Fruit fly (Drosophila melanogaster): ENCODE measurements around the gene Cmpk.

Gene Cmpk

dm6 chr3R:26041417-26042101 is 13.7 kb downstream of the Cmpk start, which contains the start of gene gro (continued):
- TF ChIP-seq unc-4 (GFP tag; IDR thresholded peaks at IDR 0.05; ENCODE audit: partially characterized antibody), result peak; percentile 74
- TF ChIP-seq CG15696 (tag; optimal IDR thresholded peaks at IDR 0.05), result peak; percentile 51
- TF ChIP-seq zen (tag; optimal IDR thresholded peaks at IDR 0.05), result peak; percentile 72
- TF ChIP-seq Ptx1 (GFP tag; IDR thresholded peaks at IDR 0.05), result peak; percentile 75
- TF ChIP-seq CG18476 (GFP tag; optimal IDR thresholded peaks at IDR 0.05), result peak; percentile 73
- no peak for TF ChIP-seq tap (tag; optimal IDR thresholded peaks at IDR 0.05)
- TF ChIP-seq Adf1 (GFP tag; IDR thresholded peaks at IDR 0.05), result peak; percentile 5; the same call in 1 of the 2 replicates
- peak; percentile 6 for TF ChIP-seq CG2875 (GFP tag; optimal IDR thresholded peaks at IDR 0.05)
- no peak for TF ChIP-seq Hr39 (optimal IDR thresholded peaks at IDR 0.05)
- peak; percentile 82 for TF ChIP-seq Hmr (GFP tag; optimal IDR thresholded peaks at IDR 0.05)
- TF ChIP-seq CG3838 (GFP tag; optimal IDR thresholded peaks at IDR 0.05), result peak; percentile 23
- TF ChIP-seq tgo (GFP tag; IDR thresholded peaks at IDR 0.05), result peak; percentile 65
- TF ChIP-seq en (GFP tag; optimal IDR thresholded peaks at IDR 0.05), result peak; percentile 39
- TF ChIP-seq CG14710 (tag; optimal IDR thresholded peaks at IDR 0.05), result peak; percentile 84
- TF ChIP-seq CG1529 (GFP tag; optimal IDR thresholded peaks at IDR 0.05), result peak; percentile 22
- TF ChIP-seq CG9727 (GFP tag; optimal IDR thresholded peaks at IDR 0.05), result peak; percentile 51
- no peak for TF ChIP-seq CG3065 (GFP tag; optimal IDR thresholded peaks at IDR 0.05)
- 0 out of 2 replicates have a peak, but pooled peaks have one; percentile 22 for TF ChIP-seq klu (GFP tag; IDR thresholded peaks at IDR 0.05)
- TF ChIP-seq cad (GFP tag; optimal IDR thresholded peaks at IDR 0.05), result no peak
- TF ChIP-seq Oli (tag; optimal IDR thresholded peaks at IDR 0.05), result peak; percentile 30
- peak; percentile 65 for TF ChIP-seq CG12744 (GFP tag; optimal IDR thresholded peaks at IDR 0.05)
- peak; percentile 81 for TF ChIP-seq ems (GFP tag; optimal IDR thresholded peaks at IDR 0.05)
- peak; percentile 64 for TF ChIP-seq emc (GFP tag; optimal IDR thresholded peaks at IDR 0.05)
- TF ChIP-seq CG18619 (GFP tag; optimal IDR thresholded peaks at IDR 0.05), result peak; percentile 26
- peak; percentile 37 for TF ChIP-seq D19B (GFP tag; optimal IDR thresholded peaks at IDR 0.05)
- peak; percentile 23 for TF ChIP-seq CG12219 (GFP tag; optimal IDR thresholded peaks at IDR 0.05)
- TF ChIP-seq Blimp-1 (GFP tag; optimal IDR thresholded peaks at IDR 0.05), result peak; percentile 55
- no peak for TF ChIP-seq abd-A (tag; optimal IDR thresholded peaks at IDR 0.05)
- peak; percentile 44; the same call in 1 of the 2 replicates for TF ChIP-seq CG32772 (GFP tag; IDR thresholded peaks at IDR 0.05)
- peak; percentile 60 for TF ChIP-seq CG1602 (GFP tag; optimal IDR thresholded peaks at IDR 0.05)
- peak; percentile 19 for TF ChIP-seq corto (GFP tag; optimal IDR thresholded peaks at IDR 0.05)
- 0 out of 3 replicates have a peak, but pooled peaks have one; percentile 11 for TF ChIP-seq CG14050 (GFP tag; IDR thresholded peaks at IDR 0.05)
- peak; percentile 68 for TF ChIP-seq Hr3 (GFP tag; optimal IDR thresholded peaks at IDR 0.05)
- TF ChIP-seq Side (GFP tag; optimal IDR thresholded peaks at IDR 0.05), result peak; percentile 69
- TF ChIP-seq gcm (GFP tag; optimal IDR thresholded peaks at IDR 0.05), result no peak
- TF ChIP-seq vfl (GFP tag; optimal IDR thresholded peaks at IDR 0.05), result peak; percentile 68
- peak; percentile 47 for TF ChIP-seq CG7839 (tag; optimal IDR thresholded peaks at IDR 0.05)
- TF ChIP-seq NK7.1 (GFP tag; optimal IDR thresholded peaks at IDR 0.05), result peak; percentile 19
- peak; percentile 31 for TF ChIP-seq pfk (GFP tag; optimal IDR thresholded peaks at IDR 0.05)
- no peak for TF ChIP-seq D (optimal IDR thresholded peaks at IDR 0.05)
- peak; percentile 26 for TF ChIP-seq D (GFP tag; optimal IDR thresholded peaks at IDR 0.05)
- TF ChIP-seq E2f2 (GFP tag; IDR thresholded peaks at IDR 0.05), result peak; percentile 91
- TF ChIP-seq Elba2 (GFP tag; optimal IDR thresholded peaks at IDR 0.05), result peak; percentile 91
- peak; percentile 80 for TF ChIP-seq amos (GFP tag; IDR thresholded peaks at IDR 0.05; ENCODE audit: partially characterized antibody)
- peak; percentile 56 for TF ChIP-seq Hmx (GFP tag; optimal IDR thresholded peaks at IDR 0.05)
- peak; percentile 46 for TF ChIP-seq tx (GFP tag; optimal IDR thresholded peaks at IDR 0.05)
- no peak for TF ChIP-seq CG4707 (GFP tag; optimal IDR thresholded peaks at IDR 0.05)
- peak; percentile 71 for TF ChIP-seq CG12104 (GFP tag; optimal IDR thresholded peaks at IDR 0.05)
- peak; percentile 66 for TF ChIP-seq CG2712 (tag; optimal IDR thresholded peaks at IDR 0.05)
- TF ChIP-seq CG34422 (GFP tag; IDR thresholded peaks at IDR 0.05), result peak; percentile 83

Data from whole organism, embryonic.